Worm (Caenorhabditis elegans) whole organism, early embryonic: ENCODE measurements around the gene ser-2.

Experiments
- B0310.2 ChIP-seq: sonication (generic microtip); optimal IDR thresholded peaks from 2 replicates; lab custom pipeline; 2016; ENCODE audit warnings: mild to moderate bottlenecking, missing genetic modification characterization, missing compliant biosample characterization
- F13C5.2 ChIP-seq: sonication (generic microtip); optimal IDR thresholded peaks from 2 replicates; lab custom pipeline; 2017; ENCODE audit warnings: mild to moderate bottlenecking, missing genetic modification characterization, inconsistent platforms, missing compliant biosample characterization
- aly-1 ChIP-seq: sonication (generic microtip); optimal IDR thresholded peaks from 2 replicates; lab custom pipeline; 2016; ENCODE audit warnings: missing genetic modification characterization, missing compliant biosample characterization
- ama-1 ChIP-seq: fragments of 150-350 bp; optimal IDR thresholded peaks from 2 replicates; lab custom pipeline; 2014
- ceh-13 ChIP-seq: fragments of 200-800 bp; sonication (Bioruptor generic); optimal IDR thresholded peaks from 2 replicates; lab custom pipeline; 2018; ENCODE audit warnings: mild to moderate bottlenecking, missing genetic modification characterization, missing compliant biosample characterization
- ceh-36 ChIP-seq: sonication (generic microtip); optimal IDR thresholded peaks from 2 replicates; lab custom pipeline; 2016; ENCODE audit warnings: missing genetic modification characterization, inconsistent platforms, missing compliant biosample characterization
- ets-7 ChIP-seq: sonication (generic microtip); optimal IDR thresholded peaks from 2 replicates; lab custom pipeline; 2016; ENCODE audit warnings: missing genotype, missing genetic modification characterization, missing compliant biosample characterization
- flt-1 ChIP-seq: fragments of 200-800 bp; sonication (Bioruptor generic); IDR thresholded peaks from 2 replicates; pipeline ENCODE4 v1.3.6; 2022; ENCODE audit warnings: missing genetic modification characterization, missing compliant biosample characterization
- hmbx-1 ChIP-seq: sonication (generic microtip); optimal IDR thresholded peaks from 2 replicates; lab custom pipeline; 2016; ENCODE audit warnings: mild to moderate bottlenecking, missing genetic modification characterization, missing compliant biosample characterization
- hmg-4 ChIP-seq: fragments of 200-800 bp; sonication (Bioruptor generic); optimal IDR thresholded peaks from 2 replicates; lab custom pipeline; 2018; ENCODE audit warnings: mild to moderate bottlenecking, missing genetic modification characterization, missing compliant biosample characterization
- hnd-1 ChIP-seq: sonication (generic microtip); optimal IDR thresholded peaks from 2 replicates; lab custom pipeline; 2016; ENCODE audit warnings: missing genetic modification characterization, missing compliant biosample characterization
- pes-1 ChIP-seq: fragments of 200-800 bp; sonication (Bioruptor generic); IDR thresholded peaks from 2 replicates; pipeline ENCODE4 v1.3.6; 2022; ENCODE audit warnings: missing genetic modification reagents, missing genetic modification characterization, missing compliant biosample characterization
- scrt-1 ChIP-seq: fragments of 200-800 bp; sonication (Bioruptor generic); IDR thresholded peaks from 2 replicates; pipeline ENCODE4 v1.3.6; 2022; ENCODE audit warnings: missing genetic modification characterization, missing compliant biosample characterization
- sea-1 ChIP-seq: fragments of 200-800 bp; sonication (Bioruptor generic); conservative IDR thresholded peaks from 2 replicates; pipeline ENCODE4 v1.3.6; 2022; ENCODE audit warnings: missing genetic modification characterization, missing compliant biosample characterization
- tbx-11 ChIP-seq: fragments of 200-800 bp; sonication (Bioruptor generic); IDR thresholded peaks from 2 replicates; pipeline ENCODE4 v1.3.6; 2022; ENCODE audit warnings: missing genetic modification characterization, missing compliant biosample characterization
- tbx-37 ChIP-seq: fragments of 200-800 bp; sonication (Bioruptor generic); conservative IDR thresholded peaks from 2 replicates; pipeline ENCODE4 v1.3.6; 2022; ENCODE audit warnings: missing genetic modification reagents, missing genetic modification characterization, missing compliant biosample characterization
- tra-4 ChIP-seq: sonication (generic microtip); optimal IDR thresholded peaks from 2 replicates; lab custom pipeline; 2017; ENCODE audit warnings: missing genetic modification characterization, missing compliant biosample characterization

Gene ser-2

DNA sequence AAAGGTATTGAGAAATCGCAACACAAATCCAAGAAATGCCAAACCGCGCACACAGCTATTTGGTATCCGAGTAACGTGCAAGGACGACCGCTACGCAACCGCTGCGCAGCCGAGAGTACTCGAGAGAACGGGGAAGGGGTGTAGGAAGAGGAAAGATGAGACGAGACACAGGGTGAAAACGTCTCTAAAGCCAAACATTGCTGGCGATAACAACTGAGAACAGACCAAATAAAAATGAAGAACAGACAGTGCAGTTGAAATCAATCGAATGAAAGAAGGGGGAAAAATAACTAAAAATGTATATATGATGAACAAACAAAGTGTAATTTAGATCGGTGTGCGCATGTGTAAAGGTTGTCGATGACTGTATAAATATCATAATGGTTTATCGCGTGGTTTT lies 21.5 kb downstream of the ser-2 start:
- no peak for TF ChIP-seq F13C5.2 (tag; lab: Kevin White, UChicago)
- TF ChIP-seq ets-7 (tag; lab: Kevin White, UChicago) = no peak
- TF ChIP-seq tbx-11 = no peak
- no peak for TF ChIP-seq hmbx-1 (tag; lab: Kevin White, UChicago)
- no peak for TF ChIP-seq ceh-36 (tag; lab: Kevin White, UChicago)
- TF ChIP-seq ceh-13 (GFP tag; lab: Kevin White, UChicago) = no peak
- TF ChIP-seq pes-1 = no peak
- TF ChIP-seq hmg-4 = peak; percentile 42

DNA sequence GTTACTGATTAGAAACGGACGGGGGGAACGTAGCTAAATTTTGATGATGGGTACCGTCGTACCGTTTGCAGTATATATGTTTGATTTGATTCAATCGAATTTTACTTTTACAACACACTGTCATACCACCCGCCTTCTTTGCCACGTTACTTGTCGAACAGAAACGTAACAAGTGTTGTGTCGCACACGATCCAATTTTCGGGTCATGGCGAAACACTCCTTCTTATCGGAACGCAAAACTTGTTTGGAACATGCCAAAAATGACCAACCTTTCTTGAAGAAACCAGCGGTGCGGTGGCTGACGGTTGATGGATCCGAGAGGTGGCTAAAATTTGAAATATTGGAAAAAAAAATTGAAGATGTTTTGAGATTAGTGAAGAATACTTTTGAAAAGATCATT lies 22.4 kb downstream of the ser-2 start:
- TF ChIP-seq hmbx-1 (tag; lab: Kevin White, UChicago) = no peak

- TF ChIP-seq aly-1 (tag; lab: Kevin White, UChicago) (no peak), pes-1 (no peak), hmbx-1 (tag; lab: Kevin White, UChicago) (no peak), ceh-36 (tag; lab: Kevin White, UChicago) (peak; percentile 4), tra-4 (no peak), scrt-1 (GFP tag; lab: Robert Waterston, UW) (no peak), ama-1 (lab: Kevin White, UChicago) (no peak), tbx-11 (no peak), hmg-4 (peak; percentile 47), hnd-1 (tag; lab: Kevin White, UChicago) (no peak), ceh-13 (GFP tag; lab: Kevin White, UChicago) (no peak), sea-1 (GFP tag; lab: Robert Waterston, UW) (no peak), B0310.2 (tag; lab: Kevin White, UChicago) (no peak), ets-7 (tag; lab: Kevin White, UChicago) (no peak)
Measured at ce11 chrX:15279301-15279700, 23.5 kb downstream of the ser-2 start.

- TF ChIP-seq F13C5.2 (tag; lab: Kevin White, UChicago) (no peak), ama-1 (lab: Kevin White, UChicago) (no peak), tbx-37 (GFP tag; lab: Robert Waterston, UW) (no peak), ceh-13 (GFP tag; lab: Kevin White, UChicago) (no peak), aly-1 (tag; lab: Kevin White, UChicago) (no peak), sea-1 (GFP tag; lab: Robert Waterston, UW) (no peak)
Measured at ce11 chrX:15278593-15278992, 24.2 kb downstream of the ser-2 start.

- TF ChIP-seq scrt-1 (GFP tag; lab: Robert Waterston, UW) = no peak
- TF ChIP-seq hnd-1 (tag; lab: Kevin White, UChicago) = no peak
- TF ChIP-seq hmg-4 = peak; percentile 76
- TF ChIP-seq ama-1 (lab: Kevin White, UChicago) = no peak
- TF ChIP-seq F13C5.2 (tag; lab: Kevin White, UChicago) = no peak
- no peak for TF ChIP-seq tbx-11
- TF ChIP-seq tbx-37 (GFP tag; lab: Robert Waterston, UW) = 0 out of 2 replicates have a peak, but pooled peaks have one; percentile 18
Measured at ce11 chrX:15277714-15278187, 25.0 kb downstream of the ser-2 start, which contains the start of gene kin-20. Gene kin-20 (minus strand): TSS chrX:15277764.

DNA sequence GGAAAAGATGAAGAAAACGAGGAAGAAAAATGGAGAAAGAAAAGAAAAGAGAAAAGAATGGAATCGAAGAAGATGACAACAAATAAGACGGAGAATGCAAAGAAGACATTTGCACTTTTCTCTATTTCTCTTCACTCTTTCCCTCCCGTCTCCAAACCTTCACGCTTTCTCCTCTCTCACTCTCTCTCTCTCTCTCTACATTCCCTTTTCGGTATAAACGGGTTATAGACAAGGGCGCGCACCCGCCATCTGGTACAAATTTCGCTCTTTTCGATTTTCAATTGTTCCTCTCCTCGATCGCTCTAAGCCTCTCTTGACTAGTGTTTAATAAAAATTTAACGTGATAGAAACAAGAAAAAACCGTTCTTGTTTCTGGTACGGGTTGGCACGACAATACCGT lies 26.0 kb downstream of the ser-2 start:
- TF ChIP-seq flt-1 (GFP tag; lab: Robert Waterston, UW) (no peak), B0310.2 (tag; lab: Kevin White, UChicago) (no peak), pes-1 (no peak), F13C5.2 (tag; lab: Kevin White, UChicago) (no peak), tra-4 (no peak), tbx-11 (no peak)

- TF ChIP-seq tbx-11 (no peak), ets-7 (tag; lab: Kevin White, UChicago) (no peak), ceh-36 (tag; lab: Kevin White, UChicago) (no peak), ama-1 (lab: Kevin White, UChicago) (no peak), hnd-1 (tag; lab: Kevin White, UChicago) (no peak), aly-1 (tag; lab: Kevin White, UChicago) (no peak), F13C5.2 (tag; lab: Kevin White, UChicago) (no peak), hmg-4 (no peak), sea-1 (GFP tag; lab: Robert Waterston, UW) (no peak), hmbx-1 (tag; lab: Kevin White, UChicago) (no peak), tbx-37 (GFP tag; lab: Robert Waterston, UW) (no peak), scrt-1 (GFP tag; lab: Robert Waterston, UW) (no peak)
Measured at ce11 chrX:15276241-15276640, 26.5 kb downstream of the ser-2 start.

ce11 chrX:15274827-15275761 lies 27.7 kb downstream of the ser-2 start:
- TF ChIP-seq B0310.2 (tag; lab: Kevin White, UChicago) (peak; percentile 72), F13C5.2 (tag; lab: Kevin White, UChicago) (peak; percentile 60), hnd-1 (tag; lab: Kevin White, UChicago) (no peak), hmg-4 (peak; percentile 80), aly-1 (tag; lab: Kevin White, UChicago) (peak; percentile 58)
